Fruit fly (Drosophila melanogaster): ENCODE measurements around the gene Smr.

The Smr gene

dm6 chrX:12757075-12757474 lies 14.7 kb upstream of the Smr start:
- TF ChIP-seq EcR (GFP tag; optimal IDR thresholded peaks at IDR 0.05) (no peak), pan (optimal IDR thresholded peaks at IDR 0.05) (no peak), Dll (optimal IDR thresholded peaks at IDR 0.05) (no peak), CG8478 (optimal IDR thresholded peaks at IDR 0.05) (no peak), psq (optimal IDR thresholded peaks at IDR 0.05) (no peak), usp (GFP tag; optimal IDR thresholded peaks at IDR 0.05) (no peak)

dm6 chrX:12756374-12756721 lies 13.9 kb upstream of the Smr start:
- TF ChIP-seq CG8478 (optimal IDR thresholded peaks at IDR 0.05), result no peak
- TF ChIP-seq EcR (GFP tag; optimal IDR thresholded peaks at IDR 0.05), result peak in 1 of 2 experiments; percentile 44

- TF ChIP-seq pan (optimal IDR thresholded peaks at IDR 0.05) (peak; percentile 62), usp (GFP tag; optimal IDR thresholded peaks at IDR 0.05) (no peak), EcR (GFP tag; optimal IDR thresholded peaks at IDR 0.05) (no peak)
These were observed 13.4 kb upstream of the Smr start for dm6 chrX:12755600-12756373.

dm6 chrX:12755017-12755563 lies 12.7 kb upstream of the Smr start:
- TF ChIP-seq pan (optimal IDR thresholded peaks at IDR 0.05) (no peak), EcR (GFP tag; optimal IDR thresholded peaks at IDR 0.05) (peak; percentile 74 to 91), psq (optimal IDR thresholded peaks at IDR 0.05) (no peak)

- TF ChIP-seq psq (optimal IDR thresholded peaks at IDR 0.05) (no peak), Dll (optimal IDR thresholded peaks at IDR 0.05) (no peak), usp (GFP tag; optimal IDR thresholded peaks at IDR 0.05) (no peak), pan (optimal IDR thresholded peaks at IDR 0.05) (no peak), CG8478 (optimal IDR thresholded peaks at IDR 0.05) (no peak), EcR (GFP tag; optimal IDR thresholded peaks at IDR 0.05) (no peak)
These were observed 11.9 kb upstream of the Smr start for dm6 chrX:12754348-12754733.

dm6 chrX:12753602-12754347 lies 11.4 kb upstream of the Smr start:
- TF ChIP-seq Dll (optimal IDR thresholded peaks at IDR 0.05) (peak; percentile 63), EcR (GFP tag; optimal IDR thresholded peaks at IDR 0.05) (peak in 1 of 2 experiments; percentile 65), CG8478 (optimal IDR thresholded peaks at IDR 0.05) (no peak)

dm6 chrX:12752196-12752595 lies 9.8 kb upstream of the Smr start:
- TF ChIP-seq Dll (optimal IDR thresholded peaks at IDR 0.05) (no peak), psq (optimal IDR thresholded peaks at IDR 0.05) (no peak), usp (GFP tag; optimal IDR thresholded peaks at IDR 0.05) (no peak), pan (optimal IDR thresholded peaks at IDR 0.05) (no peak), EcR (GFP tag; optimal IDR thresholded peaks at IDR 0.05) (peak in 1 of 2 experiments; percentile 57), CG8478 (optimal IDR thresholded peaks at IDR 0.05) (peak; percentile 62)

dm6 chrX:12751786-12752187 lies 9.4 kb upstream of the Smr start:
- TF ChIP-seq Dll (optimal IDR thresholded peaks at IDR 0.05), result no peak
- TF ChIP-seq EcR (GFP tag; optimal IDR thresholded peaks at IDR 0.05), result peak in 1 of 2 experiments; percentile 85

dm6 chrX:12750928-12751631 lies 8.7 kb upstream of the Smr start:
- TF ChIP-seq Dll (optimal IDR thresholded peaks at IDR 0.05) (no peak), CG8478 (optimal IDR thresholded peaks at IDR 0.05) (no peak), EcR (GFP tag; optimal IDR thresholded peaks at IDR 0.05) (no peak), psq (optimal IDR thresholded peaks at IDR 0.05) (no peak), pan (optimal IDR thresholded peaks at IDR 0.05) (no peak), usp (GFP tag; optimal IDR thresholded peaks at IDR 0.05) (no peak)

dm6 chrX:12750582-12750927 lies 8.1 kb upstream of the Smr start:
- TF ChIP-seq CG8478 (optimal IDR thresholded peaks at IDR 0.05), result no peak
- no peak for TF ChIP-seq psq (optimal IDR thresholded peaks at IDR 0.05)
- no peak for TF ChIP-seq EcR (GFP tag; optimal IDR thresholded peaks at IDR 0.05)
- TF ChIP-seq pan (optimal IDR thresholded peaks at IDR 0.05), result no peak
- TF ChIP-seq usp (GFP tag; optimal IDR thresholded peaks at IDR 0.05), result no peak

dm6 chrX:12749891-12750581 lies 7.6 kb upstream of the Smr start:
- TF ChIP-seq CG8478 (optimal IDR thresholded peaks at IDR 0.05), result peak; percentile 17
- TF ChIP-seq psq (optimal IDR thresholded peaks at IDR 0.05), result no peak

dm6 chrX:12748967-12749366 lies 6.5 kb upstream of the Smr start:
- TF ChIP-seq EcR (GFP tag; optimal IDR thresholded peaks at IDR 0.05) (no peak), usp (GFP tag; optimal IDR thresholded peaks at IDR 0.05) (no peak), psq (optimal IDR thresholded peaks at IDR 0.05) (no peak), Dll (optimal IDR thresholded peaks at IDR 0.05) (no peak), pan (optimal IDR thresholded peaks at IDR 0.05) (no peak), CG8478 (optimal IDR thresholded peaks at IDR 0.05) (no peak)
